Worm (Caenorhabditis elegans): ENCODE data around the gene T21H3.5.

Gene T21H3.5

DNA sequence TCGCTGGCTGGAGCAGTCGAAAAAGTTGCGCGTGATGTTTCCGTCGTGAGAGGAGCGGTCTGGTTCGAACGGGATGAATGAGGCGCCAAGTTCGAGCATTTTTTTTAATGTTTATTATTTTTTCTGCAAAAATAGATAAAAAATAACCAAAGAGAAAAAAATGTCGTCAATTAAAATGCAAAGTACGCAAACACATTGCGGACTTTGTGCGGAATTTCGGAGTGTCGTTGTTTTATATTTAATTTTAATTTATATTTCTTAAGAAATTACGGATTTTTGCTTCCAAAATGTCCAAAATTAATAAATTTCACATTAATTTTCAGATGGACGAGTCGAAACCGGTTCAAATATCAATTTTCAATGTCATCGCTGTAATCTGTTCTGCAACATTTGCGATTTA lies 31.9 kb upstream of the T21H3.5 start, which contains the start of the genes wrb-1 and Y50D4A.4 (continued):
- TF ChIP-seq dmd-8 (GFP tag; IDR thresholded peaks at IDR 0.05): no peak
- no peak for TF ChIP-seq set-16 (GFP tag; IDR thresholded peaks at IDR 0.05)
- TF ChIP-seq zfp-3 (GFP tag; conservative IDR thresholded peaks at IDR 0.05): no peak
- no peak for TF ChIP-seq arid-1 (GFP tag; conservative IDR thresholded peaks at IDR 0.05)
- TF ChIP-seq ceh-62 (tag; optimal IDR thresholded peaks at IDR 0.05): no peak
- TF ChIP-seq unc-39 (tag; optimal IDR thresholded peaks at IDR 0.05): no peak
- TF ChIP-seq dpl-1 (GFP tag; optimal IDR thresholded peaks at IDR 0.05): peak; percentile 86
- TF ChIP-seq snpc-1.2 (GFP tag; IDR thresholded peaks at IDR 0.05): no peak
- TF ChIP-seq nhr-6 (tag; optimal IDR thresholded peaks at IDR 0.05): peak; percentile 17
- peak; percentile 53 for TF ChIP-seq dve-1 (tag; optimal IDR thresholded peaks at IDR 0.05; ENCODE audit: insufficient read depth)
- TF ChIP-seq spr-1 (tag; optimal IDR thresholded peaks at IDR 0.05): no peak
- no peak for TF ChIP-seq skn-1 (tag; optimal IDR thresholded peaks at IDR 0.05)
- TF ChIP-seq mep-1 (tag; optimal IDR thresholded peaks at IDR 0.05): peak; percentile 74
- TF ChIP-seq F37D6.2 (tag; optimal IDR thresholded peaks at IDR 0.05): no peak
- TF ChIP-seq lir-3 (tag; optimal IDR thresholded peaks at IDR 0.05): no peak

- TF ChIP-seq nhr-77 (tag; optimal IDR thresholded peaks at IDR 0.05) (no peak), ceh-20 (GFP tag; IDR thresholded peaks at IDR 0.05) (no peak), lin-29 (GFP tag; IDR thresholded peaks at IDR 0.05) (no peak), lsy-2 (tag; optimal IDR thresholded peaks at IDR 0.05) (no peak), unc-62 (GFP tag; optimal IDR thresholded peaks at IDR 0.05 in 1 of 2) (peak in 1 of 2 experiments; percentile 43), unc-62 (tag; optimal IDR thresholded peaks at IDR 0.05) (no peak), gei-8 (GFP tag; optimal IDR thresholded peaks at IDR 0.05) (no peak), egl-27 (tag; optimal IDR thresholded peaks at IDR 0.05) (no peak), dmd-6 (GFP tag; IDR thresholded peaks at IDR 0.05) (peak; percentile 51)
These were observed 15.2 kb upstream of the T21H3.5 start, which contains the start of gene F25A2.1 for ce11 chrV:1179279-1179678. Gene F25A2.1 (plus strand): TSS chrV:1179579.

DNA sequence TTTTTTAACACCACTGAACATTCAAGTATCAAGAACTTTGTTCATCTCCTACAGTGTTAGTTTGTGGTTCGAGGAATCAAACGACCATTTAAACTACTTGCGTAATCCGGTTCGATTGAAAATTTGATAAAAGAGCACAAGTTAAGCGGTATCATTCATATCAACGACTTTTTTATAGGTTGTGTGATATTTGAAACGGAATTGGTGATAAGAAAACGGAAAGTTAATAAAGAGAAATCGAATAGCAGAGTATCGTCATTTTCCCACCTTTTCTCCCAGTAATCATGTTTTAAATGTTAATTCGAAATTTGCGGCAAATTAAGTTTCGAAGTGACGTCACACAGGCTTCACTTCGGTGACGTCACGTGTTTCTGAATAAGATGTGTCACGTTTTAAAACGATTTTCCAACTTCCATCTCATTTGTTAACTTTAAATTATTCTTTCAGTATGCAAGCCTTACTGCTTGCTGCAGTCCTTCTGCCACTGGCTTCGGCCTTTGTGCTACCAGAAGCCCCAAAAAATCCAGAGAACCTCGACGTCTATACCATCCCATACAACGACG lies 12.3 kb upstream of the T21H3.5 start, which contains the start of gene T21H3.1:
T21H3.1 (plus strand) TSS at position 448 of the 563 bp plus-strand sequence.
- TF ChIP-seq rbr-2 (tag; optimal IDR thresholded peaks at IDR 0.05) (no peak), lin-13 (GFP tag; optimal IDR thresholded peaks at IDR 0.05) (no peak), hif-1 (tag; optimal IDR thresholded peaks at IDR 0.05) (no peak), daf-12 (tag; optimal IDR thresholded peaks at IDR 0.05) (no peak), nhr-10 (tag; optimal IDR thresholded peaks at IDR 0.05) (peak; percentile 13), nhr-42 (GFP tag; IDR thresholded peaks at IDR 0.05) (0 out of 2 replicates have a peak, but pooled peaks have one; percentile 34), ztf-11 (tag; optimal IDR thresholded peaks at IDR 0.05) (no peak), tra-1 (GFP tag; IDR thresholded peaks at IDR 0.05) (no peak), hlh-30 (tag; optimal IDR thresholded peaks at IDR 0.05; ENCODE audit: insufficient read depth) (peak; percentile 54), nhr-48 (tag; optimal IDR thresholded peaks at IDR 0.05) (no peak), nhr-6 (tag; optimal IDR thresholded peaks at IDR 0.05) (no peak), madf-9 (GFP tag; conservative IDR thresholded peaks at IDR 0.05) (no peak), jun-1 (tag; optimal IDR thresholded peaks at IDR 0.05) (no peak), ceh-62 (tag; optimal IDR thresholded peaks at IDR 0.05) (no peak), gei-8 (GFP tag; optimal IDR thresholded peaks at IDR 0.05) (no peak), zag-1 (tag; optimal IDR thresholded peaks at IDR 0.05) (no peak), nhr-76 (tag; optimal IDR thresholded peaks at IDR 0.05) (no peak), Y75B8A.6 (GFP tag; IDR thresholded peaks at IDR 0.05) (no peak), lin-29 (GFP tag; IDR thresholded peaks at IDR 0.05) (no peak), nhr-111 (GFP tag; optimal IDR thresholded peaks at IDR 0.05) (no peak), dmd-6 (GFP tag; IDR thresholded peaks at IDR 0.05) (peak; percentile 72), mxl-2 (GFP tag; conservative IDR thresholded peaks at IDR 0.05) (no peak), mep-1 (tag; optimal IDR thresholded peaks at IDR 0.05) (peak; percentile 13), egl-43 (GFP tag; IDR thresholded peaks at IDR 0.05) (no peak), pqm-1 (tag; optimal IDR thresholded peaks at IDR 0.05) (peak; percentile 95), pha-4 (GFP tag; IDR thresholded peaks at IDR 0.05) (no peak), pha-4 (tag; optimal IDR thresholded peaks at IDR 0.05) (no peak), Y5F2A.4 (GFP tag; optimal IDR thresholded peaks at IDR 0.05) (no peak), vab-7 (GFP tag; IDR thresholded peaks at IDR 0.05) (no peak), hlh-11 (tag; optimal IDR thresholded peaks at IDR 0.05) (peak; percentile 49), php-3 (GFP tag; IDR thresholded peaks at IDR 0.05) (peak; percentile 62)
